Worm (Caenorhabditis elegans) whole organism, L2 larva: ENCODE measurements around the gene F44G4.6.

Experiments
- C34F6.9 ChIP-seq: fragments of 150-350 bp; optimal IDR thresholded peaks from 2 replicates; lab custom pipeline; 2014; ENCODE audit warnings: missing biosample characterization, missing genetic modification characterization
- ZK546.5 ChIP-seq: sonication (generic microtip); optimal IDR thresholded peaks from 2 replicates; lab custom pipeline; 2017; ENCODE audit warnings: missing biosample characterization, missing genetic modification characterization
- elt-3 ChIP-seq: sonication (generic microtip); optimal IDR thresholded peaks from 2 replicates; lab custom pipeline; 2017; ENCODE audit warnings: missing biosample characterization, missing genetic modification characterization
- mdl-1 ChIP-seq, 2 experiments: fragments of 150-350 bp in 1 of 2; sonication (generic microtip) in 1 of 2; optimal IDR thresholded peaks; 2 replicates each; lab custom pipeline; 2017; ENCODE audit warnings: missing biosample characterization in 2 of 2, missing genetic modification characterization in 2 of 2
- sem-4 ChIP-seq: fragments of 150-350 bp; optimal IDR thresholded peaks from 2 replicates; lab custom pipeline; 2014; ENCODE audit warnings: missing biosample characterization, missing genetic modification reagents, missing genetic modification characterization

- no peak for TF ChIP-seq sem-4 (tag; lab: Kevin White, UChicago)
- no peak for TF ChIP-seq mdl-1 (tag; optimal IDR thresholded peaks at IDR 0.05; lab: Kevin White, UChicago)
- no peak for TF ChIP-seq ZK546.5
- peak; percentile 18 for TF ChIP-seq C34F6.9 (tag; lab: Kevin White, UChicago)
- TF ChIP-seq elt-3: no peak
Observed at ce11 chrII:8992780-8993179, 8.8 kb downstream of the F44G4.6 start, which contains the start of gene ooc-5.
